Worm (Caenorhabditis elegans) whole organism, L2 larva: ENCODE data around the gene drr-1.

Source experiments
- ZK546.5 ChIP-seq: sonication (generic microtip); optimal IDR thresholded peaks from 2 replicates; lab custom pipeline; 2017; ENCODE audit warnings: missing biosample characterization, missing genetic modification characterization
- ceh-16 ChIP-seq: fragments of 150-350 bp; optimal IDR thresholded peaks from 2 replicates; lab custom pipeline; 2014; ENCODE audit warnings: missing biosample characterization, missing genetic modification characterization
- elt-3 ChIP-seq: sonication (generic microtip); optimal IDR thresholded peaks from 2 replicates; lab custom pipeline; 2017; ENCODE audit warnings: missing biosample characterization, missing genetic modification characterization
- mab-5 ChIP-seq: fragments of 150-350 bp; optimal IDR thresholded peaks from 2 replicates; lab custom pipeline; 2014; ENCODE audit warnings: missing biosample characterization, missing genetic modification characterization
- nhr-77 ChIP-seq: fragments of 150-350 bp; optimal IDR thresholded peaks from 2 replicates; lab custom pipeline; 2014; ENCODE audit warnings: missing biosample characterization, missing genetic modification characterization
- unc-55 ChIP-seq: fragments of 150-350 bp; sonication (generic microtip); optimal IDR thresholded peaks from 3 replicates; lab custom pipeline; 2014; ENCODE audit warnings: missing biosample characterization, missing genetic modification reagents, missing genetic modification characterization

DNA sequence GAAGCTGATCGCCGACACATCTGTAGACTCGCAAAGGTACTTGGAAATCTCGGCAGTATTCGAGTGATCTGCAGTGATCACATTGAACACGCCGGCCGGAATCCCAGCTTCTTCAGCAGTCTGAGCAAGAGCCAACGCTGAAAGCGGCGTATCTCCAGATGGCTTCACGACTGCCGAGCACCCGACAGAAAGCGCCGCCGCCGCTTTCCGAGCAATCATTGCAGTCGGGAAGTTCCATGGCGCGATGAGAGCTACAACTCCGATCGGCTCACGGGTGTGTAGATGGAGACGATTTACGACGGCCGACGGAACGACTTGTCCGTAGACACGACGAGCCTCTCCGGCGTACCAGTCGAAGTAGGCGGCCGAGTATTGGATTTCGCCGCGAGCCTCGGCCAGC, 5.8 kb downstream of the drr-1 start:
- TF ChIP-seq ceh-16 (tag; lab: Kevin White, UChicago) (no peak), ZK546.5 (no peak), mab-5 (tag; lab: Kevin White, UChicago) (no peak), nhr-77 (no peak), unc-55 (GFP tag; lab: Kevin White, UChicago) (no peak), elt-3 (no peak)
